Worm (Caenorhabditis elegans): ENCODE measurements around the gene col-131.

The col-131 gene

ce11 chrIV:13056026-13056425 lies 11.1 kb downstream of the col-131 start, which contains the start of gene scl-1:
TSS of gene scl-1 (plus strand) at chrIV:13056326.
- no peak for TF ChIP-seq unc-62 (GFP tag; optimal IDR thresholded peaks at IDR 0.05)

- TF ChIP-seq unc-62 (GFP tag; optimal IDR thresholded peaks at IDR 0.05) = no peak
These were observed 14.5 kb downstream of the col-131 start, which contains the start of gene F49E11.7 for ce11 chrIV:13052568-13052967. TSS of gene F49E11.7 (plus strand) at chrIV:13052868.

- TF ChIP-seq unc-62 (GFP tag; optimal IDR thresholded peaks at IDR 0.05) = no peak
These were observed 16.0 kb downstream of the col-131 start, which contains the start of gene scl-11 for ce11 chrIV:13051073-13051472. TSS of gene scl-11 (plus strand) at chrIV:13051373.

DNA sequence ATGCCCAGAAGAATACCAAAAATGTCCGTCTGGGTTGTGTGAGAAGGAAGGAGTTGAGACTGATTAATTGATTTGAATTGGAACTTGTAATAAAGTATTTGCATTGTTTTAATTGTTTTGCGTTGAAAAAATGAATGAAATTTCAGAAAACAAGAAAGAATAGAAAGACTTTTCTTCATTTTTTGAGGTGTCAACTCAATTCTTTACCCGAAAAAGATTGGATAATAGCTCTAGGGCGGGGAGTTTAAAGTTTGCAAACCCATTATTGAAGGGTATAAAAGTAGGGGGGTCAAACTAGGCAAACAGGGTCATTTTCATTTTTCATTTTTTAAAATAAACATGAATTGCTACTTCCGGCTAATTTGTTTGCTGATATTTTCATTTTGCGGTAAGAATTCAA lies 18.9 kb downstream of the col-131 start, which contains the start of gene scl-10:
Gene scl-10 (plus strand): TSS at position 301 of the 400 bp plus-strand sequence.
- no peak for TF ChIP-seq unc-62 (GFP tag; optimal IDR thresholded peaks at IDR 0.05)

- TF ChIP-seq unc-62 (GFP tag; optimal IDR thresholded peaks at IDR 0.05) = no peak
These were observed 20.3 kb downstream of the col-131 start, which contains the start of gene scl-9 for ce11 chrIV:13046848-13047247. TSS of gene scl-9 (plus strand) at chrIV:13047148.

ce11 chrIV:13044980-13045379 lies 22.1 kb downstream of the col-131 start:
- TF ChIP-seq unc-62 (GFP tag; optimal IDR thresholded peaks at IDR 0.05) = no peak

DNA sequence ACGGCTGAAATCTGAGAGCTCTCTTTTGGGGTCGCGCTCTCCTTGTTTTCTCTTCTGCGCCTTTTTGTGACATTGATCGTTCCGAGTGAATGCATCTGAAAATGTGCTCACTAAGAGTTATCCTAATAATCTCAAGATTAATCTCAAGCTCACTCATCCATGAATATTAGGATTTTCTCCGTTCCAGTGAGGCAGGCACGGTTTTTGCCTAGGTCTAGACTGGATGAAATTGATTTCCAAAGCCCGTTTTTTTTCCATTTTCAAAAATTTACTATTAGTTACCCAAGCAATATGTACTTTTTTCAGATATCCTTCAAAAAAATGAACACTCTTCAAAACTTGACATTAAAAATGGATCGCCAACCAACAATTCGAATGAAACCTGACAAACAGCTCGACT lies 25.0 kb downstream of the col-131 start, which contains the start of gene amt-2:
Gene amt-2 (plus strand): TSS at position 301 of the 400 bp plus-strand sequence.
- no peak for TF ChIP-seq unc-62 (GFP tag; optimal IDR thresholded peaks at IDR 0.05)

DNA sequence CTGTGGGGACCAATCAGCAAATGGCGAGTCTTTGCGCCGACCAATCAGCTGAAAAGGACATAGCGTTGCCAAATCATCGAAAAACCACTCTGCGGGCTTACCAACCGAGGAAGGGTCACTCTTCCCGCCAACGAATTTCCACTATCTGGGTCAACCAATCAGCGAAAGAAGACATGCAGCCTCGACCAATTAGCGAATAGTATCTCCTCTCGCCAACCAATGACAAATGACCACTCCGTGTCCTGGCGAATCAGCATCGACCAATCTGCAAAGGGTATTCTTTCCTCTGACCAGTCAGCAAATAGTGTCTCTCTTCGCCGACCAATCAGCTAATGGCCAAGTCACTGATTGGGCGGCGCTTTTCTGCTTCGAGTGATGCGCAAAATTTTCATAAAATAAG lies 25.6 kb downstream of the col-131 start:
- no peak for TF ChIP-seq unc-62 (GFP tag; optimal IDR thresholded peaks at IDR 0.05)

DNA sequence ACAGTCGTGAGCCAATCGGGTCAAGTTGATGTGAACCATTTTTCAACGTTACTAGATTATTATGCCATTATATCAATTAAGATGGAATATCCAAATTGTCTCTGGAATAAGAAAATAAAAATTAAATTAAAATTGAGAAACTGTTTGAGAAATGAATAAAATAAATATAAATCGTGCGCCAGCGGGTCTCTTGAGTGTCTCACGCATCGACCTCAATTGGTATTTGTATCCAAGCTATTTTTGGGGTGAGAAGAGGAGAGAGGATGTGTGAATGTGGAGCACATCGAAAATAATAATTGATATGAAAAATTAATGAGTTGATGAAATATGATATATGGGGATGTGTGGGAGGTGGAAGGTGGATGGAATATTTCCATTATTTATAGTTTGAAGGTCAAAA lies 28.2 kb downstream of the col-131 start, which contains the start of gene F49E11.2:
Gene F49E11.2 (minus strand): TSS at position 101 of the 400 bp plus-strand sequence.
- no peak for TF ChIP-seq unc-62 (GFP tag; optimal IDR thresholded peaks at IDR 0.05)

ce11 chrIV:13036835-13037234 lies 30.3 kb downstream of the col-131 start:
- no peak for TF ChIP-seq unc-62 (GFP tag; optimal IDR thresholded peaks at IDR 0.05)

- TF ChIP-seq unc-62 (GFP tag; optimal IDR thresholded peaks at IDR 0.05) = no peak
These were observed 31.8 kb downstream of the col-131 start for ce11 chrIV:13035302-13035701.

ce11 chrIV:13033516-13033915 lies 33.6 kb downstream of the col-131 start:
- TF ChIP-seq unc-62 (GFP tag; optimal IDR thresholded peaks at IDR 0.05) = no peak

DNA sequence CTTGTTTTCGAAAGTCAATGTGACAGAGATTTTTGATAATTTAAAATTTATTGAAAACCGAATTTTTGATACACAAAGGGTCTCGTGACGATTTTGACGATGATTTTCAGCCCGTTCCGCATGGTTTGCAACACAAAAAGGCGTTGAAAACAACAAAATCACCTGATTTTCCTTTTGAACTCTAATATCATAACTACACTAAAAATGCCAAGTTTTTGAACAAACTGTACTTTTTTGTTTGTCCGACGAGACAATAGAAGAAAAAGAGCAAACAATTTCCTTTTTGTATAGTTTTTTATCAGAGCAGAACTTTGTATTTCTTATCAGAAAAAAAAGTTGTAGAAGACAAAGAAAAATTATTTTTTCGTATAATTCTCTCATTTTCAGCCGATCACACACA lies 34.9 kb downstream of the col-131 start:
- no peak for TF ChIP-seq unc-62 (GFP tag; optimal IDR thresholded peaks at IDR 0.05)

ce11 chrIV:13030467-13031299 lies 36.4 kb downstream of the col-131 start:
- TF ChIP-seq unc-62 (GFP tag; optimal IDR thresholded peaks at IDR 0.05) = no peak

ce11 chrIV:13029674-13030466 lies 37.2 kb downstream of the col-131 start:
- no peak for TF ChIP-seq unc-62 (GFP tag; optimal IDR thresholded peaks at IDR 0.05)

All from whole organism, dauer.